Worm (Caenorhabditis elegans) whole organism, L1 larva: Measurements from ENCODE around the gene C06E4.8.

Experiments used
- C04F5.9 ChIP-seq: sonication (generic microtip); optimal IDR thresholded peaks from 2 replicates; lab custom pipeline; 2016; ENCODE audit warnings: missing genetic modification characterization, missing compliant biosample characterization
- aha-1 ChIP-seq: fragments of 150-350 bp; optimal IDR thresholded peaks from 2 replicates; lab custom pipeline; 2014; ENCODE audit warnings: missing biosample characterization, missing genetic modification characterization
- ceh-82 ChIP-seq, 3 experiments: fragments of 150-350 bp in 1 of 3; sonication (generic microtip) in 2 of 3; optimal IDR thresholded peaks; 2 replicates each; lab custom pipeline; 2014 to 2017; ENCODE audit warnings: missing biosample characterization in 3 of 3, missing genetic modification characterization in 3 of 3
- dpl-1 ChIP-seq, 3 experiments: fragments of 150-350 bp in 2 of 3; sonication (generic microtip) in 1 of 3; optimal IDR thresholded peaks; 2 replicates each; lab custom pipeline; 2014 to 2017; ENCODE audit warnings: missing biosample characterization in 3 of 3, missing genetic modification characterization in 3 of 3, missing genetic modification reagents in 3 of 3
- elt-2 ChIP-seq: sonication (generic microtip); optimal IDR thresholded peaks from 2 replicates; lab custom pipeline; 2016; ENCODE audit warnings: missing genetic modification characterization, mild to moderate bottlenecking, inconsistent platforms, missing compliant biosample characterization, missing genetic modification reagents
- elt-3 ChIP-seq, 6 experiments: fragments of 150-350 bp in 1 of 6; sonication (generic microtip); optimal IDR thresholded peaks; 2 replicates each; lab custom pipeline; 2017 to 2018; ENCODE audit warnings: missing biosample characterization in 6 of 6, missing genetic modification characterization in 6 of 6, inconsistent platforms in 1 of 6
- lin-13 ChIP-seq: fragments of 150-350 bp; optimal IDR thresholded peaks from 2 replicates; lab custom pipeline; 2014; ENCODE audit warnings: missing biosample characterization, missing genetic modification reagents, missing genetic modification characterization
- mep-1 ChIP-seq: fragments of 150-350 bp; optimal IDR thresholded peaks from 2 replicates; lab custom pipeline; 2014; ENCODE audit warnings: missing biosample characterization, missing genetic modification characterization
- nhr-20 ChIP-seq: sonication (generic microtip); optimal IDR thresholded peaks from 2 replicates; lab custom pipeline; 2016; ENCODE audit warnings: mild to moderate bottlenecking, missing genetic modification characterization, missing compliant biosample characterization
- nhr-28 ChIP-seq: fragments of 150-350 bp; optimal IDR thresholded peaks from 2 replicates; lab custom pipeline; 2014; ENCODE audit warnings: missing biosample characterization, missing genetic modification characterization
- nhr-71 ChIP-seq: sonication (generic microtip); optimal IDR thresholded peaks from 2 replicates; lab custom pipeline; 2016; ENCODE audit warnings: mild to moderate bottlenecking, missing genetic modification characterization, moderate library complexity, missing compliant biosample characterization
- ztf-4 ChIP-seq: fragments of 150-350 bp; optimal IDR thresholded peaks from 2 replicates; lab custom pipeline; 2014; ENCODE audit warnings: missing biosample characterization, missing genetic modification characterization

DNA sequence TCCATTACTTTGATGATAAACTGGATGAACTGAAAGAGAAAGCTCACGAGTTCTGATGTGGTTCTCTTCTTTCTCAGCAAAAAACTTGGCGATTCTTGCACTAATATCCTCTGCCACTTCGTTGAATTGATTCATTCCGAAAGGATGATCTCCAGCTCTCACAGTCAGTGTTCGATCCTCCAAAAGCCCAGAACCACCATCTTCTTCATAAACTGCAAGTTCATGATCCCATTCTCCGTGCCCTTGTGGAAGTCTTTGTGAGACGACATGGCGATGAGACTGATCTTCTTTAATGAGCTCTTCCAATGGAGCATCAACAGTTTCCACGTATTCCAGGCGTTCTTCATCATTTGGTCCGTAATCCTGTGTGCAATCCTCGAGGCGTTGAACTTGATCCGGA, 39.2 kb upstream of the C06E4.8 start:
- TF ChIP-seq nhr-20 (tag; lab: Kevin White, UChicago) (no peak), mep-1 (tag; lab: Kevin White, UChicago) (no peak), ztf-4 (no peak), ceh-82 (tag; optimal IDR thresholded peaks at IDR 0.05; lab: Kevin White, UChicago) (no peak), nhr-71 (tag; lab: Kevin White, UChicago) (no peak), nhr-28 (no peak), dpl-1 (GFP tag; optimal IDR thresholded peaks at IDR 0.05; lab: Kevin White, UChicago) (no peak), aha-1 (tag; lab: Kevin White, UChicago) (no peak), elt-3 (tag; optimal IDR thresholded peaks at IDR 0.05; lab: Kevin White, UChicago) (no peak), elt-2 (no peak), C04F5.9 (no peak), lin-13 (GFP tag; lab: Kevin White, UChicago) (no peak)
